Fruit fly (Drosophila melanogaster) whole organism: ENCODE results near the gene Rab6.

Experiments
- CG8478 ChIP-seq: fragments of >200 bp; optimal IDR thresholded peaks from 2 replicates; lab custom pipeline; 2018; ENCODE audit warnings: inconsistent platforms
- Dll ChIP-seq: fragments of >200 bp; optimal IDR thresholded peaks from 2 replicates; lab custom pipeline; 2017

DNA sequence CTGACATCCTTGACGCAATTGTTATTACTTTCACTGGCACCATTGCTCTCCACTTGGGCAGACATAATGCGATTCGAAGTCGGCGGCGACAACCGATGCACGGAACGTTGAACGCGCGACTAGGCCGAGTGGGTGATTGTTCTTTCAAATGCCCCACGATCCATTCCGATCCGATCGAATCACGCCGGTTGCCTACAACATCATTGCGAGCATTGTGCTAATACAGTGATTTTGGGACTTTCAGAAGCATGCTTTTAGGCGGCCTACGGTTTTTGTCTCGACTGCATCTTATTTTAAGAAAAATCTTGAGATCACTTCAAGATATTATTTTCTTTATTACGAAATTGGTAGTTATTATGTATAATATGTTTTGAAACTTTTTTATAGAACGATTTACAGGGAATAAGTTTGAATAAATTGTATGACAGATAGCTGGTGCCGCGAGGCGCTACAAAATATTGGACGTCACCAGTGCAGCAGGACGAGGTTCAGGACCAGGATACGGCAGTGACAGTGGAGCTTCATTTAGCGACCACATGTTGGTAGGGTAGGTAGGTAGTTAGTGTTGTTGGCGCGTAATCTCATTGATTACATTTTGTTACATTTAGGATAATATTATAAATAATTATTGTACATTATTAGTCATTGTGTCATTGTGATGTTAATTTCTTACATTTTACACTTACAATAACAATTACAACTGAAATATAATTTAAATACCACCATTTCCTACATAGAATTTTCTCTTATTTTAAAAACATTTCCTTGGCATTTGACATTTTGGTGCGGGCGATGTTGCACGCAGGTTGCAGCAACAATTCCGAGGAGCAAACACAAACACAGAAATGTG, 24.6 kb upstream of the Rab6 start, which contains the start of gene rho-6:
- TF ChIP-seq CG8478 (lab: Kevin White, UChicago) (no peak), Dll (lab: Kevin White, UChicago) (no peak)
